Worm (Caenorhabditis elegans) whole organism, L2 larva: Measurements from ENCODE around the gene mltn-9.

Experiments used
- F13H6.1 ChIP-seq: sonication (generic microtip); optimal IDR thresholded peaks from 2 replicates; lab custom pipeline; 2016; ENCODE audit warnings: missing genetic modification characterization, missing compliant biosample characterization
- Y55F3AM.14 ChIP-seq: fragments of 200-800 bp; sonication (Bioruptor generic); optimal IDR thresholded peaks from 2 replicates; lab custom pipeline; 2018; ENCODE audit warnings: mild to moderate bottlenecking, missing genetic modification characterization, missing compliant biosample characterization
- ZK546.5 ChIP-seq: sonication (generic microtip); optimal IDR thresholded peaks from 2 replicates; lab custom pipeline; 2017; ENCODE audit warnings: missing biosample characterization, missing genetic modification characterization
- alr-1 ChIP-seq: fragments of 150-350 bp; optimal IDR thresholded peaks from 2 replicates; lab custom pipeline; 2014; ENCODE audit warnings: missing biosample characterization, missing genetic modification characterization
- blmp-1 ChIP-seq: sonication (generic microtip); optimal IDR thresholded peaks from 2 replicates; lab custom pipeline; 2017; ENCODE audit warnings: missing genetic modification characterization, mild to moderate bottlenecking, missing compliant biosample characterization, antibody characterized with exemption, moderate library complexity; ENCODE audit not compliant: insufficient read depth
- egl-27 ChIP-seq: sonication (generic microtip); optimal IDR thresholded peaks from 3 replicates; lab custom pipeline; 2017; ENCODE audit warnings: missing biosample characterization, missing genetic modification reagents, missing genetic modification characterization
- elt-1 ChIP-seq: fragments of 150-350 bp; optimal IDR thresholded peaks from 2 replicates; lab custom pipeline; 2014; ENCODE audit warnings: missing biosample characterization, missing genetic modification characterization
- elt-3 ChIP-seq: sonication (generic microtip); optimal IDR thresholded peaks from 2 replicates; lab custom pipeline; 2017; ENCODE audit warnings: missing biosample characterization, missing genetic modification characterization
- lin-11 ChIP-seq: fragments of 150-350 bp; sonication (generic microtip); optimal IDR thresholded peaks from 2 replicates; lab custom pipeline; 2014; ENCODE audit warnings: missing biosample characterization, missing genetic modification characterization, inconsistent platforms, mixed read lengths
- lin-13 ChIP-seq: fragments of 150-350 bp; optimal IDR thresholded peaks from 2 replicates; lab custom pipeline; 2014; ENCODE audit warnings: missing biosample characterization, missing genetic modification reagents, missing genetic modification characterization
- mab-5 ChIP-seq: fragments of 150-350 bp; optimal IDR thresholded peaks from 2 replicates; lab custom pipeline; 2014; ENCODE audit warnings: missing biosample characterization, missing genetic modification characterization
- mdl-1 ChIP-seq, 2 experiments: fragments of 150-350 bp in 1 of 2; sonication (generic microtip) in 1 of 2; optimal IDR thresholded peaks; 2 replicates each; lab custom pipeline; 2017; ENCODE audit warnings: missing biosample characterization in 2 of 2, missing genetic modification characterization in 2 of 2
- nhr-10 ChIP-seq: sonication (generic microtip); optimal IDR thresholded peaks from 2 replicates; lab custom pipeline; 2017; ENCODE audit warnings: missing biosample characterization, missing genetic modification characterization
- nhr-129 ChIP-seq: fragments of 150-350 bp; optimal IDR thresholded peaks from 2 replicates; lab custom pipeline; 2014; ENCODE audit warnings: missing biosample characterization, missing genetic modification characterization
- nhr-21 ChIP-seq: fragments of 150-350 bp; optimal IDR thresholded peaks from 2 replicates; lab custom pipeline; 2014; ENCODE audit warnings: missing biosample characterization, missing genetic modification characterization
- nhr-237 ChIP-seq: fragments of 150-350 bp; optimal IDR thresholded peaks from 2 replicates; lab custom pipeline; 2014; ENCODE audit warnings: missing biosample characterization, missing genetic modification characterization
- nhr-25 ChIP-seq: fragments of 150-350 bp; sonication (generic microtip); optimal IDR thresholded peaks from 3 replicates; lab custom pipeline; 2014; ENCODE audit warnings: missing biosample characterization, missing genetic modification characterization
- nhr-77 ChIP-seq: fragments of 150-350 bp; optimal IDR thresholded peaks from 2 replicates; lab custom pipeline; 2014; ENCODE audit warnings: missing biosample characterization, missing genetic modification characterization
- peb-1 ChIP-seq: fragments of 150-350 bp; optimal IDR thresholded peaks from 2 replicates; lab custom pipeline; 2014; ENCODE audit warnings: missing biosample characterization, missing genetic modification characterization
- sem-4 ChIP-seq: fragments of 150-350 bp; optimal IDR thresholded peaks from 2 replicates; lab custom pipeline; 2014; ENCODE audit warnings: missing biosample characterization, missing genetic modification reagents, missing genetic modification characterization
- skn-1 ChIP-seq: sonication (generic microtip); optimal IDR thresholded peaks from 2 replicates; lab custom pipeline; 2017; ENCODE audit warnings: missing biosample characterization, missing genetic modification characterization
- sma-3 ChIP-seq: sonication (generic microtip); optimal IDR thresholded peaks from 2 replicates; lab custom pipeline; 2016; ENCODE audit warnings: missing genetic modification reagents, missing genetic modification characterization, missing compliant biosample characterization
- sma-9 ChIP-seq, 2 experiments: fragments of 150-350 bp in 1 of 2; sonication (generic microtip) in 1 of 2; optimal IDR thresholded peaks; 2 replicates each; lab custom pipeline; 2014 to 2016; ENCODE audit warnings: missing genetic modification characterization in 2 of 2, mild to moderate bottlenecking in 1 of 2, missing biosample characterization in 1 of 2, missing compliant biosample characterization in 1 of 2, missing genetic modification reagents in 1 of 2, moderate library complexity in 1 of 2
- unc-55 ChIP-seq: fragments of 150-350 bp; sonication (generic microtip); optimal IDR thresholded peaks from 3 replicates; lab custom pipeline; 2014; ENCODE audit warnings: missing biosample characterization, missing genetic modification reagents, missing genetic modification characterization
- unc-62 ChIP-seq: fragments of 150-350 bp; optimal IDR thresholded peaks from 2 replicates; lab custom pipeline; 2014; ENCODE audit warnings: missing biosample characterization, missing genetic modification reagents, missing genetic modification characterization
- ztf-11 ChIP-seq: sonication (generic microtip); optimal IDR thresholded peaks from 2 replicates; lab custom pipeline; 2017; ENCODE audit warnings: missing biosample characterization, missing genetic modification characterization

Gene mltn-9

ce11 chrII:14647550-14647949, 31.7 kb downstream of the mltn-9 start:
- TF ChIP-seq sma-9 (GFP tag; optimal IDR thresholded peaks at IDR 0.05; lab: Kevin White, UChicago) (no peak), sma-9 (tag; optimal IDR thresholded peaks at IDR 0.05; lab: Kevin White, UChicago) (no peak), Y55F3AM.14 (GFP tag; lab: Kevin White, UChicago) (no peak), elt-1 (no peak)

DNA sequence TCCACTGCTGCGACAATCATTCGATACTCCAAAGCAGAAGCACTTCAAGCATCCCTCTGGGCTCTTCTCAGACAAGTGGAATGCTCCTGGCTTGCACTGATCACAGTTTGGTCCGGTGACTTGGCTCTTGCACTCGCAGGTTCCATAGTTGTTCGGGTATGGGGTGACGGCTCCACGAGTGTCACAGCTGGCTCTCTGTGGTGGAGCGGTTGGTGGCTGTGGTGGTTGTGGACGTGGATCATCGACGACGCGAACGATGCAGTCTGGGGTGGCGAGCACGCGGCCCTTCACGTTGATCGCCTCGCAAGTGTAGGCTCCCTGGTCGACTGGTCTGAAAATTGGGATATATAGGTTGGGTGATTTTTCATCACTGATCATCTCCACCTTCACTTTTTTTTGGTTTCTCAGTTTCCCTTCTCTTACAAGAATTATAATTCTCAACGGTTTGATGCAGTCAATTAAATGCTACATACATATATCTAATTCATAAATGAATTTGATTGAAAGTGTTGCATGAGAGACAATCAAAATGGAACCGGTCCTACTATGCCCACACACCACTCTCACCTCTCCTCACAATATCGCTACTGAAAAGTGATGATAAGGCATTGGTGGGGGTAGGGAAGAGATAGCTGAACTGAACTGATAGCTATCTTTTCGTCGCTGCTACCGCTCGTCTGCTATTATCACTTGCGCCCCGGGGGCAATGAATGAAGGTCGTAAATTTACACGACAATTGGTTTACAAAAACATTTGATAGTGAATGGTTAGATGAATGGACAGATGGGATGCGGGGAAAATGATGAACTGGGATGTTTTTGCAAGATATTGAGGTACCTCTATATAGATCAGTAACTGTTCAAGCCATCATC, 49.0 kb downstream of the mltn-9 start:
- TF ChIP-seq F13H6.1 (tag; lab: Kevin White, UChicago) (no peak), sma-3 (GFP tag; lab: Kevin White, UChicago) (no peak), lin-11 (tag; lab: Kevin White, UChicago) (no peak), ztf-11 (tag; lab: Kevin White, UChicago) (no peak), sma-9 (GFP tag; optimal IDR thresholded peaks at IDR 0.05; lab: Kevin White, UChicago) (peak; percentile 10), sma-9 (tag; optimal IDR thresholded peaks at IDR 0.05; lab: Kevin White, UChicago) (no peak), blmp-1 (peak; percentile 61), nhr-21 (tag; lab: Kevin White, UChicago) (peak; percentile 1)
- TF ChIP-seq, all 48 proteins: peak for 3

DNA sequence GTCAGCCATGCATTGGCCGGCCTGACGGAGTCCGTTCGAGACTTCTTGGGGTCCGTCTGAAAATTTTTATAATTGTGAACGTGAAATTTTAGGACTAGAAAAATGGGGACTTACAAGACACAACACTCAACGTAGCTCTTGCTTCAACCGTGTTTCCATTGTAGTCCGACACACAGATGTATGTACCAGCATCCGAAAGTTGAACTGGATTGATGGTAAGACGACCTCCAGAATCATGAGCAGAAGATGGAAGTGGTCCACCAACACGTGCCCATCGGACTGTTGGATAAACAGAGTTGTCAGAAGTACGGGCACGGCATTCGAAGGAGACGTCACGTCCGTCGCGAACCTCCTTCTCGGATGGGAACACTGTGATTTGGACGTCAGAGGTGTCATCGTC, 50.4 kb downstream of the mltn-9 start:
- TF ChIP-seq lin-13: no peak

DNA sequence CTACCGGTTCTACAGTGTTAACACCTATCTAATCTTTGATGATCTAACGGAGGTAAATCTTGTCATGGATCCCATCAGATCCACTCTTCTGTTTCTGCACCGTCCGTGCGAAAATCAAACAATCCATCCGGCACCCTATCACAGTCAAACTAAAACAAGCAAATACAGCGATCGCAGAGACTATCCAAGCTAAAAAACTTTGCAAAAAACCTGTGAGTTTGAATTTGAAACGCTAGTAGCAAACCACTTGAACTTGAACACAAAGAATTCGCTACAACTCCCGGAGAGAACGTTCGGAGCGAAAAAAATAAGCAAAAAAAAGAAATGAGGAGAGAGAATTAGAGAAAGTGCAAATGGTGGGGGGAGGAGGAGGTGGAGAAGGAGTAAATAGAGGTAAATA, 52.8 kb downstream of the mltn-9 start:
- TF ChIP-seq alr-1 (tag; lab: Kevin White, UChicago) (no peak), elt-3 (tag; lab: Kevin White, UChicago) (no peak), sem-4 (tag; lab: Kevin White, UChicago) (no peak), nhr-25 (no peak), sma-3 (GFP tag; lab: Kevin White, UChicago) (no peak), mab-5 (tag; lab: Kevin White, UChicago) (no peak), nhr-237 (no peak), nhr-77 (tag; lab: Kevin White, UChicago) (no peak), unc-55 (no peak), peb-1 (no peak), ZK546.5 (tag; lab: Kevin White, UChicago) (no peak)

- TF ChIP-seq sma-3 (GFP tag; lab: Kevin White, UChicago): no peak
- no peak for TF ChIP-seq ZK546.5 (tag; lab: Kevin White, UChicago)
- TF ChIP-seq egl-27: no peak
- no peak for TF ChIP-seq skn-1 (tag; lab: Kevin White, UChicago)
- TF ChIP-seq nhr-129 (tag; lab: Kevin White, UChicago): peak; percentile 41
- no peak for TF ChIP-seq mdl-1 (tag; optimal IDR thresholded peaks at IDR 0.05; lab: Kevin White, UChicago)
- no peak for TF ChIP-seq unc-62 (GFP tag; lab: Kevin White, UChicago)
- no peak for TF ChIP-seq nhr-77 (tag; lab: Kevin White, UChicago)
These were observed 54.3 kb downstream of the mltn-9 start for ce11 chrII:14670175-14670574.

DNA sequence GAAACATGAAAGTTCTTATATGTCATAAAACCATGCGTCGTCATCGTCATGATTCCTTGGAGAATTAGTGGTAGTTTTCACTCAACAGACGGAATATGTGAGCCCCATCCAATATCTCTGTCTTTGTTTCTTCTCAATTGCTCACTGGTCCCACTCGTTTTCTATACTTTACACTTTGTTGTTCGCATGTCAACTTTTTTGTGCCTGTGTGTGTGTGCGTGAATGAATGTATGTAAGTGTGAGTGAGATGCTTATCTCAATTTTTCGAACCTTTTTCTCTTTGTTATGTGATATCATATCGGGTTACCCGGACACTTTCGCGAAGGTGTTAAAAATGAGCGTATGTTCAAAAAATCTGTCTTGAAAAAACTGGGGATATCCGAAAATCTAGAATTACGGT, 56.3 kb downstream of the mltn-9 start:
- TF ChIP-seq sma-9 (GFP tag; optimal IDR thresholded peaks at IDR 0.05; lab: Kevin White, UChicago): peak; percentile 5
- TF ChIP-seq sma-9 (tag; optimal IDR thresholded peaks at IDR 0.05; lab: Kevin White, UChicago): no peak
- no peak for TF ChIP-seq nhr-10 (tag; lab: Kevin White, UChicago)
